Fruit fly (Drosophila melanogaster) whole organism, embryonic: ENCODE measurements around the gene CG33483.

ENCODE experiments used
- Ada2b ChIP-seq: fragments of 200-800 bp; sonication (Bioruptor generic); IDR thresholded peaks from 2 replicates; pipeline ENCODE4 v1.3.6; 2022; ENCODE audit warnings: missing biosample characterization, missing genetic modification characterization
- Aef1 ChIP-seq: fragments of 200-800 bp; sonication (Bioruptor generic); IDR thresholded peaks from 3 replicates; pipeline ENCODE4 v1.3.6; 2022; ENCODE audit warnings: missing biosample characterization, missing genetic modification characterization
- Atf-2 ChIP-seq: fragments of 200-800 bp; sonication (Bioruptor generic); optimal IDR thresholded peaks from 2 replicates; lab custom pipeline; 2016; ENCODE audit warnings: missing biosample characterization, missing genetic modification characterization
- B-H2 ChIP-seq: fragments of 200-800 bp; sonication (Bioruptor generic); optimal IDR thresholded peaks from 2 replicates; lab custom pipeline; 2018; ENCODE audit warnings: missing biosample characterization, mild to moderate bottlenecking, missing genetic modification characterization
- Blimp-1 ChIP-seq: fragments of 200-800 bp; sonication (Bioruptor generic); optimal IDR thresholded peaks from 3 replicates; lab custom pipeline; 2018; ENCODE audit warnings: missing biosample characterization, missing genetic modification characterization, mild to moderate bottlenecking, moderate library complexity, missing genetic modification reagents
- CG10209 ChIP-seq: fragments of 200-800 bp; sonication (Bioruptor generic); optimal IDR thresholded peaks from 3 replicates; lab custom pipeline; 2017; ENCODE audit warnings: missing biosample characterization, mild to moderate bottlenecking, missing genetic modification characterization, missing genetic modification reagents
- CG10267 ChIP-seq: fragments of 200-800 bp; sonication (Bioruptor generic); optimal IDR thresholded peaks from 2 replicates; lab custom pipeline; 2018; ENCODE audit warnings: missing biosample characterization, mild to moderate bottlenecking, missing genetic modification characterization, moderate library complexity
- CG10366 ChIP-seq: fragments of 200-800 bp; sonication (Bioruptor generic); IDR thresholded peaks from 2 replicates; pipeline ENCODE4 v1.3.6; 2022; ENCODE audit warnings: missing biosample characterization, missing genetic modification characterization
- CG10431 ChIP-seq: fragments of 200-800 bp; sonication (Bioruptor generic); optimal IDR thresholded peaks from 3 replicates; lab custom pipeline; 2018; ENCODE audit warnings: missing biosample characterization, mild to moderate bottlenecking, missing genetic modification characterization
- CG12299 ChIP-seq: fragments of 200-800 bp; sonication (Bioruptor generic); optimal IDR thresholded peaks from 2 replicates; lab custom pipeline; 2018; ENCODE audit warnings: missing biosample characterization, mild to moderate bottlenecking, missing genetic modification characterization
- CG13287 ChIP-seq: fragments of 200-800 bp; sonication (Bioruptor generic); IDR thresholded peaks from 2 replicates; pipeline ENCODE4 v1.3.6; 2022; ENCODE audit warnings: missing biosample characterization, missing genetic modification characterization; ENCODE audit not compliant: partially characterized antibody
- CG1603 ChIP-seq: fragments of 200-800 bp; sonication (Bioruptor generic); optimal IDR thresholded peaks from 2 replicates; lab custom pipeline; 2019; ENCODE audit warnings: missing biosample characterization, mild to moderate bottlenecking, missing genetic modification characterization, moderate library complexity
- CG18011 ChIP-seq: fragments of 200-800 bp; sonication (Bioruptor generic); optimal IDR thresholded peaks from 2 replicates; lab custom pipeline; 2017; ENCODE audit warnings: missing biosample characterization, missing genetic modification characterization, mild to moderate bottlenecking, moderate library complexity, missing genotype
- CG33557 ChIP-seq: fragments of 200-800 bp; sonication (Bioruptor generic); optimal IDR thresholded peaks from 2 replicates; lab custom pipeline; 2019; ENCODE audit warnings: missing biosample characterization, mild to moderate bottlenecking, missing genetic modification characterization, moderate library complexity
- CG34224 ChIP-seq: fragments of 200-800 bp; sonication (Bioruptor generic); IDR thresholded peaks from 3 replicates; pipeline ENCODE4 v1.3.6; 2022; ENCODE audit warnings: missing biosample characterization, missing genetic modification characterization; ENCODE audit not compliant: partially characterized antibody
- CG3726 ChIP-seq: fragments of 200-800 bp; sonication (Bioruptor generic); IDR thresholded peaks from 3 replicates; pipeline ENCODE4, ENCODE4 v1.3.6; 2022; ENCODE audit warnings: missing biosample characterization, missing genetic modification characterization
- CG4424 ChIP-seq: fragments of 200-800 bp; sonication (Bioruptor generic); optimal IDR thresholded peaks from 3 replicates; lab custom pipeline; 2016; ENCODE audit warnings: missing biosample characterization, missing genetic modification characterization
- CG4730 ChIP-seq: fragments of 200-800 bp; sonication (Bioruptor generic); IDR thresholded peaks from 2 replicates; pipeline ENCODE4 v1.3.6; 2022; ENCODE audit warnings: missing biosample characterization, missing genetic modification characterization
- CG6654 ChIP-seq: fragments of 200-800 bp; sonication (Bioruptor generic); optimal IDR thresholded peaks from 2 replicates; lab custom pipeline; 2017; ENCODE audit warnings: missing biosample characterization, mild to moderate bottlenecking, missing genetic modification characterization
- CG6765 ChIP-seq: fragments of 200-800 bp; sonication (Bioruptor generic); optimal IDR thresholded peaks from 3 replicates; lab custom pipeline; 2017; ENCODE audit warnings: missing biosample characterization, mild to moderate bottlenecking, missing genetic modification characterization
- CG7745 ChIP-seq: fragments of 200-800 bp; sonication (Bioruptor generic); optimal IDR thresholded peaks from 2 replicates; lab custom pipeline; 2018; ENCODE audit warnings: missing biosample characterization, mild to moderate bottlenecking, missing genetic modification characterization, moderate library complexity
- CG9437 ChIP-seq: fragments of 200-800 bp; sonication (Bioruptor generic); optimal IDR thresholded peaks from 2 replicates; lab custom pipeline; 2018; ENCODE audit warnings: missing biosample characterization, mild to moderate bottlenecking, missing genetic modification characterization
- CTCF ChIP-seq: fragments of 200-800 bp; sonication (Bioruptor generic); optimal IDR thresholded peaks from 2 replicates; lab custom pipeline; 2017; ENCODE audit warnings: missing biosample characterization, mild to moderate bottlenecking, missing genetic modification characterization, moderate library complexity
- Dad ChIP-seq: fragments of 200-800 bp; sonication (Bioruptor generic); optimal IDR thresholded peaks from 3 replicates; lab custom pipeline; 2016; ENCODE audit warnings: missing biosample characterization, missing genetic modification characterization
- Elba2 ChIP-seq: fragments of 200-800 bp; sonication (Bioruptor generic); optimal IDR thresholded peaks from 3 replicates; lab custom pipeline; 2016; ENCODE audit warnings: missing biosample characterization, missing genetic modification characterization
- Fer1 ChIP-seq: fragments of 200-800 bp; sonication (Bioruptor generic); optimal IDR thresholded peaks from 2 replicates; lab custom pipeline; 2017; ENCODE audit warnings: missing biosample characterization, mild to moderate bottlenecking, missing genetic modification characterization
- Lhr ChIP-seq: fragments of 200-800 bp; sonication (Bioruptor generic); optimal IDR thresholded peaks from 3 replicates; lab custom pipeline; 2017; ENCODE audit warnings: mild to moderate bottlenecking, missing biosample characterization, missing genetic modification reagents, missing genetic modification characterization
- Meics ChIP-seq: fragments of 200-800 bp; sonication (Bioruptor generic); optimal IDR thresholded peaks from 2 replicates; lab custom pipeline; 2017; ENCODE audit warnings: missing biosample characterization, mild to moderate bottlenecking, missing genetic modification characterization
- NfI ChIP-seq: fragments of 200-800 bp; sonication (Bioruptor generic); optimal IDR thresholded peaks from 3 replicates; lab custom pipeline; 2018; ENCODE audit warnings: missing biosample characterization, mild to moderate bottlenecking, missing genetic modification characterization, moderate library complexity
- Side ChIP-seq: fragments of 200-800 bp; sonication (Bioruptor generic); optimal IDR thresholded peaks from 2 replicates; lab custom pipeline; 2016; ENCODE audit warnings: missing biosample characterization, missing genetic modification characterization
- Sox102F ChIP-seq: fragments of 200-800 bp; sonication (Bioruptor generic); optimal IDR thresholded peaks from 2 replicates; lab custom pipeline; 2018; ENCODE audit warnings: missing biosample characterization, mild to moderate bottlenecking, missing genetic modification characterization, moderate library complexity
- Stat92E ChIP-seq, 3 experiments: fragments of >200 bp in 2 of 3; fragments of 200-800 bp in 1 of 3; sonication (Bioruptor generic) in 1 of 3; optimal IDR thresholded peaks; 2 replicates each; lab custom pipeline; 2017 to 2019; ENCODE audit warnings: missing biosample characterization in 3 of 3, missing genetic modification characterization in 3 of 3, mild to moderate bottlenecking in 1 of 3, moderate library complexity in 1 of 3
- ara ChIP-seq: fragments of 200-800 bp; sonication (Bioruptor generic); IDR thresholded peaks from 2 replicates; pipeline ENCODE4 v1.3.6; 2022; ENCODE audit warnings: missing biosample characterization, missing genetic modification characterization
- bigmax ChIP-seq: fragments of 200-800 bp; sonication (Bioruptor generic); optimal IDR thresholded peaks from 2 replicates; lab custom pipeline; 2018; ENCODE audit warnings: missing biosample characterization, mild to moderate bottlenecking, missing genetic modification characterization
- cas ChIP-seq: fragments of 200-800 bp; sonication (Bioruptor generic); IDR thresholded peaks from 2 replicates; pipeline ENCODE4 v1.3.6; 2022; ENCODE audit warnings: missing biosample characterization, missing genetic modification characterization
- chif ChIP-seq, 2 experiments: fragments of 200-800 bp; sonication (Bioruptor generic); optimal IDR thresholded peaks; 3 replicates each; lab custom pipeline; 2016; ENCODE audit warnings: missing biosample characterization in 2 of 2, missing genetic modification characterization in 2 of 2
- chinmo ChIP-seq: fragments of 200-800 bp; sonication (Bioruptor generic); IDR thresholded peaks from 4 replicates; pipeline ENCODE4 v1.3.6; 2022; ENCODE audit warnings: missing biosample characterization, missing genetic modification characterization; ENCODE audit not compliant: partially characterized antibody
- ftz-f1 ChIP-seq: fragments of 200-800 bp; sonication (Bioruptor generic); optimal IDR thresholded peaks from 2 replicates; lab custom pipeline; 2016; ENCODE audit warnings: missing biosample characterization, missing genetic modification characterization
- gem ChIP-seq: fragments of 200-800 bp; sonication (Bioruptor generic); optimal IDR thresholded peaks from 2 replicates; lab custom pipeline; 2019; ENCODE audit warnings: missing biosample characterization, mild to moderate bottlenecking, missing genetic modification characterization, moderate library complexity
- hb ChIP-seq: fragments of 200-800 bp; sonication (Bioruptor generic); IDR thresholded peaks from 3 replicates; pipeline ENCODE4 v1.3.6; 2022; ENCODE audit warnings: missing biosample characterization, missing genetic modification characterization; ENCODE audit not compliant: partially characterized antibody
- hbn ChIP-seq: fragments of 200-800 bp; sonication (Bioruptor generic); IDR thresholded peaks from 2 replicates; pipeline ENCODE4 v1.3.6; 2022; ENCODE audit warnings: missing biosample characterization, missing genetic modification characterization; ENCODE audit not compliant: partially characterized antibody
- odd ChIP-seq: fragments of 200-800 bp; sonication (Bioruptor generic); optimal IDR thresholded peaks from 2 replicates; lab custom pipeline; 2017; ENCODE audit warnings: missing biosample characterization, mild to moderate bottlenecking, missing genetic modification characterization
- pho ChIP-seq: fragments of 200-800 bp; sonication (Bioruptor generic); optimal IDR thresholded peaks from 2 replicates; lab custom pipeline; 2016; ENCODE audit warnings: missing biosample characterization, missing genetic modification characterization
- salm ChIP-seq: fragments of 200-800 bp; sonication (Bioruptor generic); optimal IDR thresholded peaks from 2 replicates; lab custom pipeline; 2018; ENCODE audit warnings: missing biosample characterization, mild to moderate bottlenecking, missing genetic modification characterization
- sisA ChIP-seq: fragments of 200-800 bp; sonication (Bioruptor generic); IDR thresholded peaks from 2 replicates; pipeline ENCODE4 v1.3.6; 2022; ENCODE audit warnings: missing biosample characterization, missing genetic modification characterization
- ssp ChIP-seq: fragments of 200-800 bp; sonication (Bioruptor generic); IDR thresholded peaks from 2 replicates; pipeline ENCODE4 v1.3.6; 2022; ENCODE audit warnings: missing biosample characterization, missing genetic modification characterization
- toy ChIP-seq: fragments of 200-800 bp; sonication (Bioruptor generic); IDR thresholded peaks from 2 replicates; pipeline ENCODE4 v1.3.6; 2022; ENCODE audit warnings: missing biosample characterization, missing genetic modification characterization
- trem ChIP-seq: fragments of 200-800 bp; optimal IDR thresholded peaks from 3 replicates; lab custom pipeline; 2019; ENCODE audit warnings: missing biosample characterization, mild to moderate bottlenecking, missing genetic modification characterization, moderate library complexity
- wek ChIP-seq: fragments of 200-800 bp; sonication (Bioruptor generic); optimal IDR thresholded peaks from 3 replicates; lab custom pipeline; 2018; ENCODE audit warnings: missing biosample characterization, mild to moderate bottlenecking, missing genetic modification characterization, moderate library complexity
- z ChIP-seq: fragments of 200-800 bp; sonication (Bioruptor generic); IDR thresholded peaks from 3 replicates; pipeline ENCODE4 v1.3.6; 2022; ENCODE audit warnings: missing biosample characterization, missing genetic modification characterization
- zfh1 ChIP-seq: fragments of 200-800 bp; sonication (Bioruptor generic); IDR thresholded peaks from 3 replicates; pipeline ENCODE4 v1.3.6; 2022; ENCODE audit warnings: missing biosample characterization, missing genetic modification characterization

Gene CG33483

dm6 chr3R:30874679-30875078, 27.3 kb downstream of the CG33483 start (continued):
- TF ChIP-seq zfh1 (GFP tag; lab: Robert Waterston, UW) (no peak), gem (tag; lab: Kevin White, UChicago) (peak; percentile 30), Atf-2 (GFP tag; lab: Kevin White, UChicago) (no peak), Fer1 (no peak), z (GFP tag; lab: Robert Waterston, UW) (0 out of 3 replicates have a peak, but pooled peaks have one; percentile 11), NfI (no peak), Side (GFP tag; lab: Kevin White, UChicago) (no peak), CG10267 (no peak), Aef1 (GFP tag; lab: Robert Waterston, UW) (no peak), wek (GFP tag; lab: Kevin White, UChicago) (no peak), Dad (GFP tag; lab: Kevin White, UChicago) (no peak), CG1603 (tag; lab: Kevin White, UChicago) (peak; percentile 44), Ada2b (no peak), Lhr (GFP tag; lab: Kevin White, UChicago) (no peak), CG33557 (GFP tag; lab: Kevin White, UChicago) (no peak), CG3726 (0 out of 3 replicates have a peak, but pooled peaks have one; percentile 28), CTCF (no peak), chinmo (peak; percentile 41; the same call in 1 of the 4 replicates), toy (GFP tag; lab: Robert Waterston, UW) (no peak), CG12299 (tag; lab: Kevin White, UChicago) (no peak), trem (no peak), Blimp-1 (peak; percentile 43), hbn (GFP tag; lab: Robert Waterston, UW) (no peak), CG13287 (no peak), hb (no peak), CG9437 (GFP tag; lab: Kevin White, UChicago) (no peak), CG4730 (GFP tag; lab: Robert Waterston, UW) (no peak), salm (no peak), Sox102F (GFP tag; lab: Kevin White, UChicago) (peak; percentile 41), ssp (peak; percentile 11; the same call in 1 of the 2 replicates), cas (GFP tag; lab: Robert Waterston, UW) (no peak), CG7745 (no peak), ara (no peak), Stat92E (GFP tag; optimal IDR thresholded peaks at IDR 0.05; lab: Kevin White, UChicago) (no peak), Meics (GFP tag; lab: Kevin White, UChicago) (no peak), CG10431 (no peak), CG6654 (no peak), chif (GFP tag; optimal IDR thresholded peaks at IDR 0.05; lab: Kevin White, UChicago) (no peak), odd (GFP tag; lab: Kevin White, UChicago) (no peak), CG10209 (no peak), CG18011 (no peak), B-H2 (GFP tag; lab: Kevin White, UChicago) (no peak), CG4424 (no peak), bigmax (GFP tag; lab: Kevin White, UChicago) (no peak), Elba2 (GFP tag; lab: Kevin White, UChicago) (no peak), CG6765 (GFP tag; lab: Kevin White, UChicago) (no peak), sisA (GFP tag; lab: Robert Waterston, UW) (0 out of 2 replicates have a peak, but pooled peaks have one; percentile 23), CG10366 (no peak), pho (no peak), ftz-f1 (GFP tag; lab: Kevin White, UChicago) (no peak), CG34224 (GFP tag; lab: Robert Waterston, UW) (no peak)
